Worm (Caenorhabditis elegans) whole organism, mixed stage, embryonic: ENCODE results near the gene W03F9.11.

Experiments
- ces-1 ChIP-seq: fragments of 150-350 bp; optimal IDR thresholded peaks from 2 replicates; lab custom pipeline; 2014; ENCODE audit warnings: missing biosample characterization, missing genetic modification reagents, missing genetic modification characterization
- elt-3 ChIP-seq: fragments of 150-350 bp; optimal IDR thresholded peaks from 2 replicates; lab custom pipeline; 2014; ENCODE audit warnings: missing biosample characterization, missing genetic modification characterization
- lin-13 ChIP-seq: fragments of 150-350 bp; optimal IDR thresholded peaks from 2 replicates; lab custom pipeline; 2014; ENCODE audit warnings: missing biosample characterization, missing genetic modification characterization
- lsy-2 ChIP-seq: fragments of 150-350 bp; optimal IDR thresholded peaks from 2 replicates; lab custom pipeline; 2014; ENCODE audit warnings: missing biosample characterization, missing genetic modification characterization
- mep-1 ChIP-seq: fragments of 150-350 bp; optimal IDR thresholded peaks from 2 replicates; lab custom pipeline; 2017; ENCODE audit warnings: missing biosample characterization, missing genetic modification reagents, missing genetic modification characterization, inconsistent platforms
- nhr-12 ChIP-seq: fragments of 150-350 bp; optimal IDR thresholded peaks from 2 replicates; lab custom pipeline; 2014; ENCODE audit warnings: missing biosample characterization, missing genetic modification characterization
- nhr-28 ChIP-seq: fragments of 150-350 bp; optimal IDR thresholded peaks from 2 replicates; lab custom pipeline; 2014; ENCODE audit warnings: missing biosample characterization, missing genetic modification characterization
- nhr-76 ChIP-seq: sonication (generic microtip); optimal IDR thresholded peaks from 2 replicates; lab custom pipeline; 2017; ENCODE audit warnings: missing biosample characterization, missing genetic modification characterization
- pha-4 ChIP-seq: fragments of 150-350 bp; optimal IDR thresholded peaks from 2 replicates; lab custom pipeline; 2018; ENCODE audit warnings: missing biosample characterization, missing genetic modification reagents, missing genetic modification characterization
- snpc-4 ChIP-seq: fragments of 150-350 bp; optimal IDR thresholded peaks from 2 replicates; lab custom pipeline; 2014; ENCODE audit warnings: missing biosample characterization, missing genetic modification characterization
- unc-120 ChIP-seq: sonication (generic microtip); optimal IDR thresholded peaks from 2 replicates; lab custom pipeline; 2017; ENCODE audit warnings: missing genetic modification characterization, missing compliant biosample characterization; ENCODE audit not compliant: poor library complexity, severe bottlenecking
- unc-62 ChIP-seq: fragments of 150-350 bp; optimal IDR thresholded peaks from 2 replicates; lab custom pipeline; 2014; ENCODE audit warnings: missing biosample characterization, missing genetic modification reagents, missing genetic modification characterization
- ztf-11 ChIP-seq: fragments of 150-350 bp; optimal IDR thresholded peaks from 2 replicates; lab custom pipeline; 2014; ENCODE audit warnings: missing biosample characterization, missing genetic modification characterization

DNA sequence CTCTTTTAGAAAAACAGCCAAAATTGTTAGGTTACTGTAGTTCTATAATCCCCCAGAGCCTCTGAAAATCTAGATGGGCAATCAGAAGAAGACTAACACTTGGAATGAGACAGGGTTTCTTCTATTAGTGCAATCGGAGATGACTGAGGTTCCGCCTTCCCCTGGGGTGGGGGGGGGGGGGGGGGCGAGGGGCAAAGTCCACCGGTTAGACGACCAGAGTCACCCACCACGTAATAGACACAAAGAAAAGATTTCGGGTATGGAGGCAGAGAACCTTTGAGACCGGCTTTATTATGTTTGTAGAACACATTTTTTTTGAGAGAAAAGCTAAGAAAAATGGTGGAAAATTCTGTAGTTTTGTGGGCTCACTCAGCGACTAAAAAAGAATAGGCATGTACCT lies 11.0 kb upstream of the W03F9.11 start:
- TF ChIP-seq lsy-2 (tag; lab: Kevin White, UChicago): no peak
- TF ChIP-seq elt-3 (tag; lab: Kevin White, UChicago): no peak
- no peak for TF ChIP-seq nhr-12 (tag; lab: Kevin White, UChicago)
- no peak for TF ChIP-seq nhr-28
- TF ChIP-seq nhr-76 (tag; lab: Kevin White, UChicago): no peak
- TF ChIP-seq snpc-4 (tag; lab: Kevin White, UChicago): no peak
- TF ChIP-seq pha-4 (tag; lab: Kevin White, UChicago): no peak
- TF ChIP-seq unc-120 (tag; lab: Kevin White, UChicago): no peak
- TF ChIP-seq unc-62 (GFP tag; lab: Kevin White, UChicago): no peak
- no peak for TF ChIP-seq ztf-11 (tag; lab: Kevin White, UChicago)
- no peak for TF ChIP-seq ces-1 (GFP tag; lab: Kevin White, UChicago)
- TF ChIP-seq mep-1 (tag; lab: Kevin White, UChicago): no peak
- TF ChIP-seq lin-13 (tag; lab: Kevin White, UChicago): no peak
